Worm (Caenorhabditis elegans): ENCODE results near the gene F10E9.2.
A peak's percentile ranks its signal among the peaks of the same experiment; 100 is the strongest.

ce11 chrIII:8325574-8326513 is 13.4 kb downstream of the F10E9.2 start, which contains the start of gene ZC262.13:
- TF ChIP-seq nhr-10 (tag; optimal IDR thresholded peaks at IDR 0.05) (no peak), egl-27 (tag; optimal IDR thresholded peaks at IDR 0.05) (no peak), nhr-77 (tag; optimal IDR thresholded peaks at IDR 0.05) (no peak), nhr-102 (tag; optimal IDR thresholded peaks at IDR 0.05) (no peak), mdt-29 (GFP tag; IDR thresholded peaks at IDR 0.05) (no peak), unc-62 (GFP tag; optimal IDR thresholded peaks at IDR 0.05 in 1 of 2) (no peak), unc-62 (tag; optimal IDR thresholded peaks at IDR 0.05) (no peak), dmd-6 (GFP tag; IDR thresholded peaks at IDR 0.05) (peak; percentile 74), lin-15B (tag; optimal IDR thresholded peaks at IDR 0.05) (no peak), F10B5.3 (tag; optimal IDR thresholded peaks at IDR 0.05) (no peak)

All from whole organism, L4 larva.